Fruit fly (Drosophila melanogaster) Kc167 (cell line): ENCODE measurements around the gene Nepl11.

Experiments
- Myc ChIP-seq: fragments of >200 bp; optimal IDR thresholded peaks from 2 replicates; lab custom pipeline; 2017; ENCODE audit warnings: missing external identifiers
- Sin3A ChIP-seq: fragments of >200 bp; optimal IDR thresholded peaks from 2 replicates; lab custom pipeline; 2018; ENCODE audit warnings: missing external identifiers
- h ChIP-seq: fragments of >200 bp; optimal IDR thresholded peaks from 3 replicates; lab custom pipeline; 2018; ENCODE audit warnings: missing external identifiers
- psq ChIP-seq: fragments of >200 bp; optimal IDR thresholded peaks from 2 replicates; lab custom pipeline; 2017; ENCODE audit warnings: missing external identifiers
- ttk ChIP-seq: sonication (Bioruptor generic); optimal IDR thresholded peaks from 2 replicates; lab custom pipeline; 2017; ENCODE audit warnings: missing external identifiers

DNA sequence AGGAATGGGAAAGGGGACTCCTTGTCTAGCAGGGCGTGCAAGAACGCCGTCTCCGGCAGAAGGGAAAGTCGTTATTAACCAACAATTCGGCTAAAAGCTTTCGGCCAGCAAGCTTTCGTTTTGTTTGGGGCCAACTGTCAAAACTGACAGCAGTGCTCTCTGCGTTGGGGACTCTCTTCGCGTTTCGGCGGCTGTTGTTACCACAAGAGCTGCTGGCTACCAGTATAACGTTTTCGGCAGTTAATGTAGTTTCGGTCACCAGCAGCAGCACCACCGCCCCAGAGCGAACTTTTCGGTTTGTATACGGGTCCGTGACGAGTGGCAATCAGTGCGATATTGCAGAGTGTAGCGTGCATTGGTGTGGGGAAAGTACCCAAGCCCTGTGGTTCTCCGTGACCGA is 14.6 kb downstream of the Nepl11 start, which contains the start of gene cpx:
- TF ChIP-seq ttk (lab: Kevin White, UChicago) (no peak), h (lab: Kevin White, UChicago) (no peak), Sin3A (lab: Kevin White, UChicago) (no peak), psq (lab: Kevin White, UChicago) (no peak), Myc (lab: Kevin White, UChicago) (no peak)
